Fruit fly (Drosophila melanogaster) whole organism, prepupa: ENCODE data around the gene Mon1.
A peak's percentile ranks its signal among the peaks of the same experiment; 100 is the strongest.

Experiments used
- CG11902 ChIP-seq: fragments of 200-800 bp; sonication (Bioruptor generic); optimal IDR thresholded peaks from 3 replicates; lab custom pipeline; 2016; ENCODE audit warnings: missing biosample characterization, missing genetic modification characterization
- CG32006 ChIP-seq: fragments of 200-800 bp; sonication (Bioruptor generic); optimal IDR thresholded peaks from 3 replicates; lab custom pipeline; 2017; ENCODE audit warnings: missing biosample characterization, mild to moderate bottlenecking, missing genetic modification characterization
- CG8632 ChIP-seq: fragments of 200-800 bp; sonication (Bioruptor generic); optimal IDR thresholded peaks from 3 replicates; lab custom pipeline; 2016; ENCODE audit warnings: missing biosample characterization, missing genetic modification characterization
- fkh ChIP-seq: fragments of 200-800 bp; sonication (Bioruptor generic); optimal IDR thresholded peaks from 3 replicates; lab custom pipeline; 2017; ENCODE audit warnings: missing biosample characterization, mild to moderate bottlenecking, missing genetic modification characterization, moderate library complexity

DNA sequence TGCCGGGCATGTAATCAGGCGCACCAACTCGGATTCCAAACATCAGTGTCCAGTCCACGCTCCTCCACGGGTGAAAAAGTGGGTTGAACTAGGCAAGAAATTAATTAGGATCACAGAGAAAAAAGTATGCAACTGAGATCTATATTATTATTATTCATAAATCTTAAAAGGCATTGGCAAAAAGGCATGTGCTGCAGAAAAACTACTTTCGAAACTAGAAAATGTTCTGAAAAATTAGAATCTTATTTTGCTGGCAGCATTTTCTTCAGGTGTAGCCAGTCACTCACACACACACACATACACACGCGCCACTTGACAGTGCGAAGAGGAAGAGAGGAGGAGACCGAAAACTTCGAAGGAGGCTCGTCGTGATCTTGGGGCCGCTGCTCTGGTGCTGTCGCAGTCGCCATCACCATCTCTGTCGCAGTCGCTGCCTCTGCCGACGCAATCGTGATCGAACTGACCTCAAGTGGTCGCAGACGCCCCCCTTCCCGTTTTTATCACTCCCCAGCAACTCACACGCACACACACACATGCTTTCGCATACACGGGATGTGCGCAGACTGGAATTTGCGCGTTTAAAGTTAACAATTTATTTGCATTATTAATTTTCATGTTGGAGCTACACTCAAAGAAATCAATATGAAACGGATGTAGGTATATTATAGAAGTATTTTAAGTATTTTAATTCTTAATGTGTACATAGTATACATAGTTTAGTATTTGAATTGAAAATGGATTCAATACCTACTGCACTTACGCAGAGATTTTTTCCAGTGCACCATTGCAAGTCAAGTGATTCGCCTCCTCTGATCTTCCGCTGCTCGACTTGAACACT lies 37.2 kb downstream of the Mon1 start:
- TF ChIP-seq CG32006 (peak; percentile 92), fkh (GFP tag; lab: Kevin White, UChicago) (no peak), CG8632 (GFP tag; lab: Kevin White, UChicago) (peak; percentile 89), CG11902 (GFP tag; lab: Kevin White, UChicago) (peak; percentile 85)
